Fruit fly (Drosophila melanogaster) whole organism, embryonic: Measurements from ENCODE around the gene zyd.

Experiments used
- Asciz ChIP-seq: fragments of 200-800 bp; sonication (Bioruptor generic); optimal IDR thresholded peaks from 2 replicates; lab custom pipeline; 2017; ENCODE audit warnings: missing biosample characterization, mild to moderate bottlenecking, missing genetic modification characterization, missing genetic modification reagents
- CG10462 ChIP-seq: fragments of 200-800 bp; sonication (Bioruptor generic); optimal IDR thresholded peaks from 2 replicates; lab custom pipeline; 2016; ENCODE audit warnings: missing biosample characterization, missing genetic modification characterization
- CG13287 ChIP-seq: fragments of 200-800 bp; sonication (Bioruptor generic); IDR thresholded peaks from 2 replicates; pipeline ENCODE4 v1.3.6; 2022; ENCODE audit warnings: missing biosample characterization, missing genetic modification characterization; ENCODE audit not compliant: partially characterized antibody
- CG13424 ChIP-seq: fragments of 200-800 bp; sonication (Bioruptor generic); optimal IDR thresholded peaks from 2 replicates; lab custom pipeline; 2019; ENCODE audit warnings: missing biosample characterization, mild to moderate bottlenecking, missing genetic modification characterization, moderate library complexity
- CG14667 ChIP-seq: fragments of 200-800 bp; sonication (Bioruptor generic); IDR thresholded peaks from 2 replicates; pipeline ENCODE4 v1.3.6; 2022; ENCODE audit warnings: missing biosample characterization, missing genetic modification characterization
- CG1529 ChIP-seq: fragments of 200-800 bp; sonication (Bioruptor generic); optimal IDR thresholded peaks from 3 replicates; lab custom pipeline; 2018; ENCODE audit warnings: missing biosample characterization, missing genetic modification characterization
- CG15514 ChIP-seq: fragments of 200-800 bp; sonication (Bioruptor generic); optimal IDR thresholded peaks from 3 replicates; lab custom pipeline; 2017; ENCODE audit warnings: missing biosample characterization, missing genetic modification characterization, mild to moderate bottlenecking, moderate library complexity, missing genetic modification reagents
- CG15601 ChIP-seq: fragments of 200-800 bp; sonication (Bioruptor generic); optimal IDR thresholded peaks from 3 replicates; lab custom pipeline; 2019; ENCODE audit warnings: missing biosample characterization, mild to moderate bottlenecking, missing genetic modification characterization, moderate library complexity
- CG15696 ChIP-seq: fragments of 200-800 bp; sonication (Bioruptor generic); optimal IDR thresholded peaks from 2 replicates; lab custom pipeline; 2019; ENCODE audit warnings: missing biosample characterization, mild to moderate bottlenecking, missing genetic modification characterization, moderate library complexity
- CG18764 ChIP-seq: fragments of 200-800 bp; sonication (Bioruptor generic); optimal IDR thresholded peaks from 3 replicates; lab custom pipeline; 2016; ENCODE audit warnings: missing biosample characterization, missing genetic modification characterization
- CG30020 ChIP-seq: fragments of 200-800 bp; optimal IDR thresholded peaks from 2 replicates; lab custom pipeline; 2019; ENCODE audit warnings: missing biosample characterization, mild to moderate bottlenecking, missing genetic modification characterization, moderate library complexity
- CG3065 ChIP-seq: fragments of 200-800 bp; sonication (Bioruptor generic); optimal IDR thresholded peaks from 2 replicates; lab custom pipeline; 2016; ENCODE audit warnings: missing biosample characterization, missing genetic modification characterization
- CG3281 ChIP-seq: fragments of 200-800 bp; sonication (Bioruptor generic); optimal IDR thresholded peaks from 3 replicates; lab custom pipeline; 2017; ENCODE audit warnings: missing biosample characterization, mild to moderate bottlenecking, missing genetic modification characterization
- CG34376 ChIP-seq: fragments of 200-800 bp; sonication (Bioruptor generic); optimal IDR thresholded peaks from 2 replicates; lab custom pipeline; 2018; ENCODE audit warnings: missing biosample characterization, mild to moderate bottlenecking, missing genetic modification characterization
- CG3847 ChIP-seq: fragments of 200-800 bp; sonication (Bioruptor generic); IDR thresholded peaks from 2 replicates; pipeline ENCODE4 v1.3.6; 2022; ENCODE audit warnings: missing biosample characterization, missing genetic modification characterization
- CG3995 ChIP-seq: fragments of 200-800 bp; sonication (Bioruptor generic); optimal IDR thresholded peaks from 3 replicates; lab custom pipeline; 2016; ENCODE audit warnings: missing biosample characterization, missing genetic modification characterization
- CG4820 ChIP-seq: fragments of 200-800 bp; sonication (Bioruptor generic); optimal IDR thresholded peaks from 3 replicates; lab custom pipeline; 2016; ENCODE audit warnings: missing biosample characterization, missing genetic modification characterization
- CG6272 ChIP-seq: fragments of 200-800 bp; sonication (Bioruptor generic); IDR thresholded peaks from 2 replicates; pipeline ENCODE4 v1.3.6; 2022; ENCODE audit warnings: missing biosample characterization, missing genetic modification characterization
- CG7745 ChIP-seq: fragments of 200-800 bp; sonication (Bioruptor generic); optimal IDR thresholded peaks from 2 replicates; lab custom pipeline; 2018; ENCODE audit warnings: missing biosample characterization, mild to moderate bottlenecking, missing genetic modification characterization, moderate library complexity
- CG9215 ChIP-seq: fragments of 200-800 bp; sonication (Bioruptor generic); IDR thresholded peaks from 2 replicates; pipeline ENCODE4 v1.3.6; 2022; ENCODE audit warnings: missing biosample characterization, missing genetic modification characterization
- CG9797 ChIP-seq: fragments of 200-800 bp; sonication (Bioruptor generic); optimal IDR thresholded peaks from 3 replicates; lab custom pipeline; 2018; ENCODE audit warnings: missing biosample characterization, mild to moderate bottlenecking, missing genetic modification characterization
- Deaf1 ChIP-seq: fragments of 200-800 bp; optimal IDR thresholded peaks from 3 replicates; lab custom pipeline; 2019; ENCODE audit warnings: missing biosample characterization, mild to moderate bottlenecking, missing genetic modification characterization, moderate library complexity
- Dek ChIP-seq: fragments of 200-800 bp; sonication (Bioruptor generic); optimal IDR thresholded peaks from 3 replicates; lab custom pipeline; 2019; ENCODE audit warnings: missing biosample characterization, mild to moderate bottlenecking, missing genetic modification characterization, moderate library complexity
- Fer3 ChIP-seq: fragments of 200-800 bp; sonication (Bioruptor generic); optimal IDR thresholded peaks from 2 replicates; lab custom pipeline; 2018; ENCODE audit warnings: missing biosample characterization, mild to moderate bottlenecking, missing genetic modification characterization, moderate library complexity
- H15 ChIP-seq: fragments of 200-800 bp; sonication (Bioruptor generic); IDR thresholded peaks from 3 replicates; pipeline ENCODE4 v1.3.6; 2022; ENCODE audit warnings: missing biosample characterization, missing genetic modification characterization
- HLH54F ChIP-seq: fragments of 200-800 bp; sonication (Bioruptor generic); optimal IDR thresholded peaks from 3 replicates; lab custom pipeline; 2016; ENCODE audit warnings: missing biosample characterization, missing genetic modification characterization
- Lpt ChIP-seq: fragments of >200 bp; optimal IDR thresholded peaks from 2 replicates; lab custom pipeline; 2018; ENCODE audit warnings: missing biosample characterization, missing genetic modification characterization
- MTF-1 ChIP-seq: fragments of 200-800 bp; sonication (Bioruptor generic); optimal IDR thresholded peaks from 2 replicates; lab custom pipeline; 2018; ENCODE audit warnings: missing biosample characterization, mild to moderate bottlenecking, missing genetic modification characterization, borderline replicate concordance
- Myb ChIP-seq: fragments of 200-800 bp; sonication (Bioruptor generic); optimal IDR thresholded peaks from 2 replicates; lab custom pipeline; 2016; ENCODE audit warnings: missing biosample characterization, missing genetic modification characterization
- Nf-YB ChIP-seq: fragments of 200-800 bp; sonication (Bioruptor generic); optimal IDR thresholded peaks from 3 replicates; lab custom pipeline; 2019; ENCODE audit warnings: missing biosample characterization, mild to moderate bottlenecking, missing genetic modification characterization, moderate library complexity
- Nf-YC ChIP-seq: fragments of 200-800 bp; optimal IDR thresholded peaks from 3 replicates; lab custom pipeline; 2019; ENCODE audit warnings: missing biosample characterization, mild to moderate bottlenecking, missing genetic modification characterization, moderate library complexity
- Poxn ChIP-seq: fragments of 200-800 bp; sonication (Bioruptor generic); IDR thresholded peaks from 2 replicates; pipeline ENCODE4 v1.3.6; 2022; ENCODE audit warnings: missing biosample characterization, missing genetic modification characterization
- Ptx1 ChIP-seq: fragments of 200-800 bp; sonication (Bioruptor generic); IDR thresholded peaks from 2 replicates; pipeline ENCODE4 v1.3.6; 2022; ENCODE audit warnings: missing biosample characterization, missing genetic modification characterization
- Vsx1 ChIP-seq: fragments of 200-800 bp; sonication (Bioruptor generic); optimal IDR thresholded peaks from 2 replicates; lab custom pipeline; 2017; ENCODE audit warnings: missing biosample characterization, mild to moderate bottlenecking, missing genetic modification characterization, missing genetic modification reagents
- br ChIP-seq: fragments of >200 bp; optimal IDR thresholded peaks from 2 replicates; lab custom pipeline; 2017
- crp ChIP-seq, 2 experiments: fragments of 200-800 bp; sonication (Bioruptor generic); optimal IDR thresholded peaks; 2 replicates in 1 of 2; 3 replicates in 1 of 2; lab custom pipeline; 2017; ENCODE audit warnings: missing biosample characterization in 2 of 2, missing genetic modification characterization in 2 of 2, mild to moderate bottlenecking in 1 of 2, moderate library complexity in 1 of 2
- dmrt99B ChIP-seq: fragments of 200-800 bp; sonication (Bioruptor generic); optimal IDR thresholded peaks from 2 replicates; lab custom pipeline; 2018; ENCODE audit warnings: missing biosample characterization, mild to moderate bottlenecking, missing genetic modification characterization, moderate library complexity
- gem ChIP-seq: fragments of 200-800 bp; sonication (Bioruptor generic); optimal IDR thresholded peaks from 2 replicates; lab custom pipeline; 2019; ENCODE audit warnings: missing biosample characterization, mild to moderate bottlenecking, missing genetic modification characterization, moderate library complexity
- gfzf ChIP-seq: fragments of 200-800 bp; sonication (Bioruptor generic); optimal IDR thresholded peaks from 2 replicates; lab custom pipeline; 2016; ENCODE audit warnings: missing biosample characterization, mild to moderate bottlenecking, missing genetic modification characterization, moderate library complexity
- jigr1 ChIP-seq: fragments of 200-800 bp; sonication (Bioruptor generic); IDR thresholded peaks from 3 replicates; pipeline ENCODE4 v1.3.6; 2022; ENCODE audit warnings: missing biosample characterization, missing genetic modification characterization
- nerfin-1 ChIP-seq: fragments of 200-800 bp; sonication (Bioruptor generic); optimal IDR thresholded peaks from 3 replicates; lab custom pipeline; 2019; ENCODE audit warnings: missing biosample characterization, mild to moderate bottlenecking, missing genetic modification characterization, moderate library complexity
- pzg ChIP-seq: fragments of 200-800 bp; sonication (Bioruptor generic); optimal IDR thresholded peaks from 3 replicates; lab custom pipeline; 2018; ENCODE audit warnings: missing biosample characterization, mild to moderate bottlenecking, missing genetic modification characterization, moderate library complexity
- repo ChIP-seq: fragments of 200-800 bp; sonication (Bioruptor generic); optimal IDR thresholded peaks from 2 replicates; lab custom pipeline; 2016; ENCODE audit warnings: missing biosample characterization, missing genetic modification characterization
- sd ChIP-seq: fragments of 200-800 bp; sonication (Bioruptor generic); optimal IDR thresholded peaks from 3 replicates; lab custom pipeline; 2018; ENCODE audit warnings: missing biosample characterization, mild to moderate bottlenecking, missing genetic modification characterization, moderate library complexity
- slp2 ChIP-seq: fragments of 200-800 bp; sonication (Bioruptor generic); optimal IDR thresholded peaks from 2 replicates; lab custom pipeline; 2016; ENCODE audit warnings: missing biosample characterization, missing genetic modification characterization
- zfh1 ChIP-seq: fragments of 200-800 bp; sonication (Bioruptor generic); IDR thresholded peaks from 3 replicates; pipeline ENCODE4 v1.3.6; 2022; ENCODE audit warnings: missing biosample characterization, missing genetic modification characterization

The zyd gene

dm6 chrX:23082407-23082905 is 59.8 kb downstream of the zyd start, which contains the start of the genes CG17163 and CG17168 (continued):
- no peak for TF ChIP-seq CG13287 (GFP tag; lab: Robert Waterston, UW)
- TF ChIP-seq dmrt99B (tag; lab: Kevin White, UChicago) = no peak
- TF ChIP-seq CG4820 (GFP tag; lab: Kevin White, UChicago) = no peak
- TF ChIP-seq CG15514 (GFP tag; lab: Kevin White, UChicago) = peak; percentile 14
- no peak for TF ChIP-seq gem (tag; lab: Kevin White, UChicago)
- no peak for TF ChIP-seq HLH54F
- no peak for TF ChIP-seq CG3995 (GFP tag; lab: Kevin White, UChicago)
- peak; percentile 11 for TF ChIP-seq pzg (GFP tag; lab: Kevin White, UChicago)
- TF ChIP-seq Asciz (GFP tag; lab: Kevin White, UChicago) = no peak
- TF ChIP-seq CG34376 (GFP tag; lab: Kevin White, UChicago) = no peak
- TF ChIP-seq CG15696 = no peak
- TF ChIP-seq CG6272 (GFP tag; lab: Robert Waterston, UW) = no peak
- TF ChIP-seq crp (GFP tag; optimal IDR thresholded peaks at IDR 0.05; lab: Kevin White, UChicago) = peak in 1 of 2 experiments; percentile 81
- no peak for TF ChIP-seq Dek
- TF ChIP-seq Myb (GFP tag; lab: Kevin White, UChicago) = no peak
- TF ChIP-seq sd (tag; lab: Kevin White, UChicago) = no peak
- TF ChIP-seq CG1529 (GFP tag; lab: Kevin White, UChicago) = no peak
- TF ChIP-seq MTF-1 = no peak
- TF ChIP-seq CG3847 = no peak
- TF ChIP-seq CG15601 (tag; lab: Kevin White, UChicago) = no peak
- no peak for TF ChIP-seq Poxn (GFP tag; lab: Robert Waterston, UW)
- TF ChIP-seq slp2 (GFP tag; lab: Kevin White, UChicago) = no peak
- no peak for TF ChIP-seq CG13424 (tag; lab: Kevin White, UChicago)
- no peak for TF ChIP-seq Lpt (GFP tag; lab: Kevin White, UChicago)
- TF ChIP-seq H15 (GFP tag; lab: Robert Waterston, UW) = no peak
- TF ChIP-seq Vsx1 (GFP tag; lab: Kevin White, UChicago) = no peak
- no peak for TF ChIP-seq Deaf1
- TF ChIP-seq zfh1 (GFP tag; lab: Robert Waterston, UW) = no peak
- TF ChIP-seq CG7745 (tag; lab: Kevin White, UChicago) = no peak
- no peak for TF ChIP-seq Nf-YB (GFP tag; lab: Kevin White, UChicago)
- no peak for TF ChIP-seq jigr1 (GFP tag; lab: Robert Waterston, UW)
- no peak for TF ChIP-seq CG14667 (GFP tag; lab: Robert Waterston, UW)
- TF ChIP-seq repo = no peak
- TF ChIP-seq br (lab: Kevin White, UChicago) = no peak
- TF ChIP-seq Fer3 (tag; lab: Kevin White, UChicago) = no peak
- no peak for TF ChIP-seq CG9215 (GFP tag; lab: Robert Waterston, UW)
- no peak for TF ChIP-seq CG3065
- TF ChIP-seq gfzf (GFP tag; lab: Kevin White, UChicago) = peak; percentile 67
- no peak for TF ChIP-seq CG10462 (GFP tag; lab: Kevin White, UChicago)
- no peak for TF ChIP-seq nerfin-1
- peak; percentile 54 for TF ChIP-seq CG30020 (tag; lab: Kevin White, UChicago)
- TF ChIP-seq CG18764 (GFP tag; lab: Kevin White, UChicago) = no peak
- no peak for TF ChIP-seq Nf-YC (tag; lab: Kevin White, UChicago)
- peak; percentile 52 for TF ChIP-seq CG9797 (GFP tag; lab: Kevin White, UChicago)
- no peak for TF ChIP-seq Ptx1 (GFP tag; lab: Robert Waterston, UW)
- TF ChIP-seq CG3281 (GFP tag; lab: Kevin White, UChicago) = no peak
- TF ChIP-seq, all 482 proteins: peak for 28
